Worm (Caenorhabditis elegans): Measurements from ENCODE around the gene dnj-2.
A peak's percentile ranks its signal among the peaks of the same experiment; 100 is the strongest.

Gene dnj-2

DNA sequence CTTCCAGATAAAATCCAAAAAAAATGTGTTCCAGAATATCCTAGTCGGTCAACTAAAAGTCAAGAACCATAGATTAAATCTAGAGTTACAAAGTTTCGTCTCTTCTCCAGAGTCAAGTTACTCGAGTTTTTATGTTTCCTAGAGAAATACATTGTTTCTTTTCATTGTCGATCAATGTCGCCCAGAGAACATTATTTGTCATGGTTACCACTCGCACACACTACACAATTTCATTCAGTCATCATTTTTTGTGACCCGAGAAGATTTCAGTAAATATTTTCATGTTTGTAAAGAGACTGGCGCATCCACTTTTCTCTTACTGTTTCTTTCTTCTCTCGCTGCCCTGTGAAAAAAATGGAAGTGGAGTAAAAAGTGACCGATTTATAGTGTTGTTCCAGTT is 2.9 kb upstream of the dnj-2 start:
- TF ChIP-seq F55B11.4 (tag; optimal IDR thresholded peaks at IDR 0.05; ENCODE audit: borderline replicate concordance, insufficient read depth) = no peak

DNA sequence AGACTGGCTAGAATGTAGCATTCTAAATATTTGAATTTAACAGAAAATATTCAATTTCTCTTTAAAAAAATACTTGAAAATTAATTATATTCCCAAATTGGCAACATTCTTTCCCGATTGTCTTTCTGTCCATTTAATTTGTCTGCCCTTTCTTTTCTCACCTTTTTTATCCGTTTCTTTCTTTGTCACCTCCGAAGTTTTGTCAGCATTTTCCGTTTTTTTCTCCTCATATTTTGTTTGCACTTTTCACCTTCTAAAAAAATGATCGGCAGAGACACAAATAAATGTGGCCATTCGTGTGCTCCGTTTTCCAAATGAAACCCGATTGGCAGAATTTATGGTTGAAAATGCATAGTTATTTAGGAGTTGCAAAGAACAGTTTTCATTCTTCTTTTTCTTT is 2.3 kb upstream of the dnj-2 start:
- TF ChIP-seq nhr-80 (tag; optimal IDR thresholded peaks at IDR 0.05) = peak; percentile 5
- TF ChIP-seq ZK185.1 (tag; optimal IDR thresholded peaks at IDR 0.05; ENCODE audit: poor library complexity, severe bottlenecking) = no peak

DNA sequence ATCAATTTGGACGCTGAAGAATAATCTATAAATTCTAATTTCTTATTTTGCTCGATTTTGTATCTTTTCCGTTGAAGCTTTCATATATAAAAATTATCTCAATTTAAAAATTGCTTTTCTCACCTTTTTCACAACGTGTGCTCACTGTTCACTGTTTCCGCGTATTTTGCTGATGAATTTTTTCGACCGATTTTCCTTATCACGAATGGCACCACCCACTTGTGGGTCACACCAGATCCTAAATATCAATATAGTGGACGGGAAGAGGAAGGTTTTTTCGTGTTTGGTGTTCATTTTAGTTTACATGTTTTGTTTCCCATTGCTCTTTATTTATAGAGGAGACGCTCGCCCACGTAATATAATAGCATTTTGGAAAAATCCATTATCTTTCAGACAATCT is 1.9 kb upstream of the dnj-2 start:
- TF ChIP-seq hrde-1 (tag; optimal IDR thresholded peaks at IDR 0.05; ENCODE audit: borderline replicate concordance) (no peak), hsf-1 (GFP tag; IDR thresholded peaks at IDR 0.05) (peak; percentile 51; the same call in 1 of the 2 replicates), F49E8.2 (tag; optimal IDR thresholded peaks at IDR 0.05; ENCODE audit: insufficient read depth) (no peak)

DNA sequence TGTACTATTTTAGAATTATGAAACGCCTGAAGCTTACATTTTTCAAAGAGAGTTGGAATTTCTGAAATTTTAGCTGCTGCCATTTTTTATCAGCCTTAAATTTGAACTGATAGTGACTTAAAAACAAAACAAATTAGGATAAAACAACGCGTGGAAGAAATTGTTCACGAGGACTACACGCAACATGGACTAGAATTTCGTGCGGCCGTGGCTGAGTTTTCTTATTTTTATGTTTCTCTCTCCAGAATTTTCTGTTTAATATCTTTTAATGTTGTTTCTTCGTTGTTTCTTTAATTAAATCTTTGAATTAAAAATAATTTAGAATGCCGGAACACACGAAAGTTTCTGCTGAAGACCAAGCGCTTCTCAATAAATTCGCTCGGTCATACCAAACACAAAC is 1.1 kb upstream of the dnj-2 start, which contains the start of the genes B0035.3, B0035.22 and pfd-4:
Gene B0035.3 (minus strand): TSS at position 114 of the 400 bp plus-strand sequence.
Gene B0035.22 (plus strand): TSS at position 269 of the 400 bp plus-strand sequence.
Gene pfd-4 (plus strand): TSS at position 323 of the 400 bp plus-strand sequence.
- TF ChIP-seq let-607 (tag; optimal IDR thresholded peaks at IDR 0.05) (peak in 1 of 2 experiments; percentile 52), ceh-27 (GFP tag; optimal IDR thresholded peaks at IDR 0.05) (peak; percentile 35), attf-3 (GFP tag; conservative IDR thresholded peaks at IDR 0.05) (no peak), rec-8 (tag; optimal IDR thresholded peaks at IDR 0.05) (peak in 1 of 2 experiments; percentile 2), lin-40 (tag; optimal IDR thresholded peaks at IDR 0.05) (peak; percentile 13), somi-1 (GFP tag; optimal IDR thresholded peaks at IDR 0.05) (no peak), dox-1 (GFP tag; IDR thresholded peaks at IDR 0.05) (peak; percentile 45), ZK185.1 (tag; optimal IDR thresholded peaks at IDR 0.05; ENCODE audit: poor library complexity, severe bottlenecking) (peak; percentile 62), snpc-3.4 (tag; optimal IDR thresholded peaks at IDR 0.05) (peak; percentile 10), unc-130 (GFP tag; optimal IDR thresholded peaks at IDR 0.05) (peak; percentile 50), tbp1 (GFP tag; optimal IDR thresholded peaks at IDR 0.05) (no peak), lin-35 (GFP tag; optimal IDR thresholded peaks at IDR 0.05) (peak in 1 of 3 experiments; percentile 15), let-526 (GFP tag; IDR thresholded peaks at IDR 0.05) (0 out of 2 replicates have a peak, but pooled peaks have one; percentile 52), nhr-80 (tag; optimal IDR thresholded peaks at IDR 0.05) (no peak), mel-28 (tag; optimal IDR thresholded peaks at IDR 0.05; ENCODE audit: borderline replicate concordance) (no peak), B0019.2 (GFP tag; conservative IDR thresholded peaks at IDR 0.05) (no peak), ets-4 (GFP tag; optimal IDR thresholded peaks at IDR 0.05) (no peak), madf-6 (GFP tag; IDR thresholded peaks at IDR 0.05) (peak; percentile 34; the same call in 1 of the 2 replicates)

DNA sequence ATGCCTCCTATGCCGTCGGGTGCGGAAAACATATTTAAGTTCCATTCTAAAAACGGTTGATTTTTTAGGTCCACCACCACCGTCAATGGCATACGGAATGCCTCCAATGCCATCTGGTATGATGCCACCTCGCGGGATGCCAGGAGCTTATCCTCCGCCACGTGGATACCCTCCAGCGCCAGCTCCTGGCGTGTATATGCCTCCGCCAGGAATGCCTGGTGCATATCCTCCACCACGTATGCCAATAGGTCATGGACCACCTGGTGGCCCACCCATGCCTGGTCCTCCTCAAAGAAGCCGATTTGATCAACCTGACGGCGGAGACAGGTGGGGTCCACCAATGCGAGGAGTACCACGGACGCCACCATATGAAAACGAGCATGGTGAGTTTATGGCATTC is 2.3 kb downstream of the dnj-2 start:
- TF ChIP-seq zfh-2 (GFP tag; conservative IDR thresholded peaks at IDR 0.05) = peak; percentile 71
- TF ChIP-seq sea-2 (GFP tag; IDR thresholded peaks at IDR 0.05) = no peak
- 0 out of 2 replicates have a peak, but pooled peaks have one; percentile 53 for TF ChIP-seq ztf-28 (GFP tag; IDR thresholded peaks at IDR 0.05)
- no peak for TF ChIP-seq unc-62 (GFP tag; optimal IDR thresholded peaks at IDR 0.05)
- peak; percentile 18; the same call in 1 of the 2 replicates for TF ChIP-seq lin-26 (GFP tag; IDR thresholded peaks at IDR 0.05)

DNA sequence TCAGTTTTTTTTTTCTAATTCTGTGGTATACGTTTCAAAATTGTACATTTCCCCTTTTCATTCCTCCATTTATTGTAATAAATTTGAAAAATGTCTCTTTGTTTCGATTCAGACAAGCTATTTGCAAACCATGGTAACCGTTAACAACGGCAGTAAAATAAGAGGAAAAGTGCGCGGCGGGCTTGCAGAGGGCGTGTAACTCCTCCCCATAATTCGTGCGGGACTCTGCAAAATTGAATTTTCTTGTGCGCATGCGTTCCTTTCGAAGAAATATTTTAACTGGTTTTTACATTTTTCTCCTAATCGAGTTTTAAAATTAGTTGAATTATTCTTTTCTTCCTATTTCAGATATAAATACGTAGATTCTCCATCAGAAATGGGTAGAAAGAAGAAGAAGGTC is 3.2 kb downstream of the dnj-2 start, which contains the start of gene znf-207:
Gene znf-207 (plus strand): TSS at position 349 of the 400 bp plus-strand sequence.
- TF ChIP-seq C17E4.6 (GFP tag; IDR thresholded peaks at IDR 0.05) (no peak), pha-4 (tag; optimal IDR thresholded peaks at IDR 0.05) (no peak), dpff-1 (tag; optimal IDR thresholded peaks at IDR 0.05) (no peak), ceh-100 (GFP tag; IDR thresholded peaks at IDR 0.05) (peak; percentile 43), attf-5 (GFP tag; optimal IDR thresholded peaks at IDR 0.05) (peak; percentile 49), lin-40 (tag; optimal IDR thresholded peaks at IDR 0.05) (no peak), cebp-1 (GFP tag; IDR thresholded peaks at IDR 0.05) (no peak), cebp-1 (tag; optimal IDR thresholded peaks at IDR 0.05) (peak; percentile 44), cebp-2 (GFP tag; IDR thresholded peaks at IDR 0.05) (no peak), snpc-1.3 (tag; optimal IDR thresholded peaks at IDR 0.05; ENCODE audit: insufficient read depth) (no peak), F23B12.7 (tag; optimal IDR thresholded peaks at IDR 0.05; ENCODE audit: insufficient read depth) (peak; percentile 49), nhr-80 (tag; optimal IDR thresholded peaks at IDR 0.05) (peak; percentile 6), Y79H2A.3 (GFP tag; conservative IDR thresholded peaks at IDR 0.05) (no peak)
